Worm (Caenorhabditis elegans): ENCODE measurements around the gene R07C3.13.

DNA sequence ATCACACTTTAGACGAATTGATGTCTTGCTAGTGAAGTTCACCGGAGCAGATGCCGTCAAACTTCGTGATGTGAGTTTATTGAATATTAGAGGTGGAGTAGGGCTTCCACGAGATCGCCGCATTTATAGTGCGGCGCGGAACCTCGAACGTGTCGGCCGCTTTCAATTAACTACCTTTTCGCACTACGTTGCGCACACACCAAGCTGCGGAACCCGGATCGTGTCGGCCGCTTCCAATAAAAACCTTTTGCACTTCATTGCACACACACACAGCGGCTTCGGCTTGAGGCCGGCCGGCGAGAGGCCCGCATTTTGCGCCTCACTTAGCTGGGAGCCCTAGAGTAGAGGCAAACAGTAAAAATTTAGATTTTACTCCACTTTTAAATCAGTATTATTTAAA is 21.9 kb downstream of the R07C3.13 start:
- TF ChIP-seq ztf-29 (GFP tag; IDR thresholded peaks at IDR 0.05) (no peak), ref-1 (GFP tag; conservative IDR thresholded peaks at IDR 0.05) (no peak), cog-1 (tag; optimal IDR thresholded peaks at IDR 0.05) (no peak), T22C8.4 (GFP tag; IDR thresholded peaks at IDR 0.05) (no peak), flt-1 (GFP tag; IDR thresholded peaks at IDR 0.05) (no peak), klf-2 (GFP tag; conservative IDR thresholded peaks at IDR 0.05) (no peak), tab-1 (GFP tag; IDR thresholded peaks at IDR 0.05) (no peak)

Measured in whole organism, midembryonic.